Fruit fly (Drosophila melanogaster) S2 (cell line): ENCODE measurements around the gene CG10589.

Source experiments
- CG8478 ChIP-seq: fragments of >200 bp; optimal IDR thresholded peaks from 2 replicates; lab custom pipeline; 2018
- CTCF ChIP-seq, 2 experiments: fragments of >200 bp; optimal IDR thresholded peaks; 2 replicates each; lab custom pipeline; 2018

DNA sequence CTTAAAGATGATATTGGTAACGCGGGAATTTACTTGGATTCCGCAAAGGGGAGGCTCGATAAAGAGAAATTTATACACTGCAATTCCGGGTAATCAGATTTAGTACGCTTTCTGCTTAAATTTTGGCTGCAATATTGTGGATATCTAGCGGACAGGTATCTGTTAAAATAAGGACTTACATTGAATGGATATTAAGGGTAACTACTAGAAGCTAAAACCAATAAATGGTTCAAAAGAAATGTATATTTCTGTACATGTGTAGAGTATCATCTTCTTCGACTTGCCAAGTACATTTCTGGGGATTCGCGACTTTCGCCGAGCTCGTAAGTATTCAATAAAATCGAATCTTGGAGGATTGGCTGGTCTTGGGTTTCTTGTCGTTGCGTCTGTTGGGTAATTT, 1.8 kb downstream of the CG10589 start:
- TF ChIP-seq CG8478 (lab: Kevin White, UChicago) (no peak), CTCF (optimal IDR thresholded peaks at IDR 0.05; lab: Kevin White, UChicago) (no peak)
